Fruit fly (Drosophila melanogaster) whole organism, pupa: ENCODE results near the gene Ube3a.

Experiments
- CG10348 ChIP-seq: fragments of 200-800 bp; sonication (Bioruptor generic); IDR thresholded peaks from 2 replicates; pipeline ENCODE4 v1.3.6; 2022; ENCODE audit warnings: missing biosample characterization, missing genetic modification characterization
- CG12605 ChIP-seq: fragments of 200-800 bp; sonication (Bioruptor generic); IDR thresholded peaks from 2 replicates; pipeline ENCODE4 v1.3.6; 2022; ENCODE audit warnings: missing biosample characterization, missing genetic modification characterization
- CG13204 ChIP-seq: fragments of 200-800 bp; sonication (Bioruptor generic); optimal IDR thresholded peaks from 2 replicates; lab custom pipeline; 2018; ENCODE audit warnings: missing biosample characterization, mild to moderate bottlenecking, missing genetic modification characterization, moderate library complexity
- CG14655 ChIP-seq: fragments of 200-800 bp; sonication (Bioruptor generic); optimal IDR thresholded peaks from 3 replicates; lab custom pipeline; 2017; ENCODE audit warnings: mild to moderate bottlenecking, missing biosample characterization, missing genetic modification reagents, missing genetic modification characterization
- CG15710 ChIP-seq: fragments of 200-800 bp; sonication (Bioruptor generic); optimal IDR thresholded peaks from 2 replicates; lab custom pipeline; 2018; ENCODE audit warnings: missing biosample characterization, mild to moderate bottlenecking, missing genetic modification characterization, moderate library complexity
- CG17806 ChIP-seq: fragments of 200-800 bp; sonication (Bioruptor generic); optimal IDR thresholded peaks from 2 replicates; lab custom pipeline; 2018; ENCODE audit warnings: missing biosample characterization, mild to moderate bottlenecking, missing genetic modification characterization, moderate library complexity
- CG32121 ChIP-seq: fragments of 200-800 bp; sonication (Bioruptor generic); IDR thresholded peaks from 2 replicates; pipeline ENCODE4 v1.3.6; 2022; ENCODE audit warnings: missing biosample characterization, missing genetic modification characterization
- CG34367 ChIP-seq: fragments of 200-800 bp; sonication (Bioruptor generic); optimal IDR thresholded peaks from 2 replicates; lab custom pipeline; 2018; ENCODE audit warnings: missing biosample characterization, mild to moderate bottlenecking, missing genetic modification characterization
- CG4496 ChIP-seq: fragments of 200-800 bp; sonication (Bioruptor generic); IDR thresholded peaks from 3 replicates; pipeline ENCODE4 v1.3.6; 2022; ENCODE audit warnings: missing biosample characterization, missing genetic modification characterization
- CG8159 ChIP-seq: fragments of 200-800 bp; sonication (Bioruptor generic); optimal IDR thresholded peaks from 3 replicates; lab custom pipeline; 2018; ENCODE audit warnings: missing biosample characterization, mild to moderate bottlenecking, missing genetic modification characterization, moderate library complexity
- CG8301 ChIP-seq: fragments of 200-800 bp; sonication (Bioruptor generic); optimal IDR thresholded peaks from 2 replicates; lab custom pipeline; 2018; ENCODE audit warnings: missing biosample characterization, mild to moderate bottlenecking, missing genetic modification characterization
- CG9948 ChIP-seq: fragments of 200-800 bp; sonication (Bioruptor generic); optimal IDR thresholded peaks from 2 replicates; lab custom pipeline; 2018; ENCODE audit warnings: missing biosample characterization, mild to moderate bottlenecking, missing genetic modification characterization, moderate library complexity
- D1 ChIP-seq: fragments of 200-800 bp; sonication (Bioruptor generic); optimal IDR thresholded peaks from 2 replicates; lab custom pipeline; 2018; ENCODE audit warnings: missing biosample characterization, mild to moderate bottlenecking, missing genetic modification characterization, moderate library complexity
- EcR ChIP-seq: fragments of 200-800 bp; sonication (Bioruptor generic); optimal IDR thresholded peaks from 3 replicates; lab custom pipeline; 2019; ENCODE audit warnings: missing biosample characterization, missing genetic modification characterization, mild to moderate bottlenecking, moderate library complexity, missing genetic modification reagents
- Ets98B ChIP-seq: fragments of 200-800 bp; sonication (Bioruptor generic); IDR thresholded peaks from 2 replicates; pipeline ENCODE4 v1.3.6; 2022; ENCODE audit warnings: missing biosample characterization, missing genetic modification characterization
- Pif1A ChIP-seq: fragments of 200-800 bp; sonication (Bioruptor generic); optimal IDR thresholded peaks from 3 replicates; lab custom pipeline; 2016; ENCODE audit warnings: missing biosample characterization, missing genetic modification characterization
- Pif1B ChIP-seq: fragments of 200-800 bp; sonication (Bioruptor generic); optimal IDR thresholded peaks from 3 replicates; lab custom pipeline; 2016; ENCODE audit warnings: missing biosample characterization, missing genetic modification characterization
- Snoo ChIP-seq: fragments of 200-800 bp; sonication (Bioruptor generic); optimal IDR thresholded peaks from 3 replicates; lab custom pipeline; 2017; ENCODE audit warnings: missing biosample characterization, mild to moderate bottlenecking, missing genetic modification characterization, inconsistent platforms
- fd96Ca ChIP-seq: fragments of 200-800 bp; sonication (Bioruptor generic); IDR thresholded peaks from 3 replicates; pipeline ENCODE4 v1.3.6; 2022; ENCODE audit warnings: missing biosample characterization, missing genetic modification characterization
- gl ChIP-seq: fragments of 200-800 bp; sonication (Bioruptor generic); optimal IDR thresholded peaks from 2 replicates; lab custom pipeline; 2018; ENCODE audit warnings: missing biosample characterization, mild to moderate bottlenecking, missing genetic modification characterization
- rn ChIP-seq: fragments of 200-800 bp; sonication (Bioruptor generic); IDR thresholded peaks from 2 replicates; pipeline ENCODE4 v1.3.6; 2022; ENCODE audit warnings: missing biosample characterization, missing genetic modification characterization

The Ube3a gene

DNA sequence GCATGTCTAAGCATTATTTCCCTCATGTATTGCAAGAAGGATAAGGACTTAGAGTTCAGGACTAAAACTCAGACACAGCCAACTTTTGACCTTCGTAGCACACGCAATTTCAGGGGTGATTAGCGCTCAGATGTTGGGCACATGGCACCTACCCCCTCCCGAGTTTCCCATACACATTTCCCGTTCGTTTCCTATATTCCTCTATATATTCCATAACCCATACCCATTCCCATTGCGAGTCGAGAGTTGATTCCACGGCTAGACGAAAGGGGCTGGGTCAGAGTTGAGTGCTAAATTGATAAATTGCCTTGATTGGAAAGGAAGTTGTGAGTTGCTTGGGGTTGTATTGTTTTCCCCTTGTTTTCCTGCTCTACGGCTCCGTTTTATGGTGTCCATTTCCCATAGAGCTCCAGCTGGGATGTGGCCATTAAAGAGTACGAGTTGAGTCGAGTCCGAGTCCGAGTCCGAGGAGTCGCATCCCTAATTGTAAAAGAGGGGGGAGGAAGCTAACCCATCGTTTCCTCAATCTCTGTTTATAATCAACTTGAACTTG lies 33.7 kb upstream of the Ube3a start:
- TF ChIP-seq Snoo (tag; lab: Kevin White, UChicago) (no peak), rn (GFP tag; lab: Robert Waterston, UW) (no peak), CG4496 (GFP tag; lab: Robert Waterston, UW) (no peak), CG8159 (tag; lab: Kevin White, UChicago) (no peak), CG8301 (tag; lab: Kevin White, UChicago) (no peak), EcR (GFP tag; lab: Kevin White, UChicago) (no peak), CG14655 (GFP tag; lab: Kevin White, UChicago) (no peak), gl (no peak), Pif1B (GFP tag; lab: Kevin White, UChicago) (no peak), CG32121 (no peak), CG34367 (tag; lab: Kevin White, UChicago) (no peak), CG12605 (GFP tag; lab: Robert Waterston, UW) (no peak), D1 (tag; lab: Kevin White, UChicago) (no peak), CG9948 (tag; lab: Kevin White, UChicago) (no peak), CG13204 (no peak), fd96Ca (GFP tag; lab: Robert Waterston, UW) (no peak), CG17806 (tag; lab: Kevin White, UChicago) (no peak), CG10348 (GFP tag; lab: Robert Waterston, UW) (no peak)

DNA sequence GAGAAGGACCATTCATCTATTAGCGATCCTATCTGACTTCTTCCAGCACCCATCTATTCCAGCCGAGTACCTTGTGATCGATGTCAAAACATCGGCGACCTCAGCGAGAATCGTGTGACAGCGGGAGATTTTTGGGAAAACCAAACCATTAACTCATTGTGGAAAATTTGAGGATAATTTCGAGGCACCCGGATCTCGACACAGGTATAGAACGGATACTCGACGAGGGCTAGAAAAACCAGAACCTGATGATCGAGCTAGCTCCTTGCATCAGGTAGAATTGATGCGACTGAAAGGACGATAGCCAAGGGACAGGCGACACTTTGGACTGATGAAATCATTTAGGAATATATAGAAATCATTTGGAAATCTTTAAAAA lies 32.9 kb upstream of the Ube3a start:
- no peak for TF ChIP-seq CG8301 (tag; lab: Kevin White, UChicago)
- TF ChIP-seq CG8159 (tag; lab: Kevin White, UChicago), result no peak
- TF ChIP-seq CG34367 (tag; lab: Kevin White, UChicago), result no peak
- no peak for TF ChIP-seq gl
- no peak for TF ChIP-seq CG9948 (tag; lab: Kevin White, UChicago)
- TF ChIP-seq Pif1B (GFP tag; lab: Kevin White, UChicago), result no peak
- no peak for TF ChIP-seq CG15710 (tag; lab: Kevin White, UChicago)
- no peak for TF ChIP-seq CG32121
- no peak for TF ChIP-seq Pif1A (GFP tag; lab: Kevin White, UChicago)
- no peak for TF ChIP-seq CG10348 (GFP tag; lab: Robert Waterston, UW)
- no peak for TF ChIP-seq Snoo (tag; lab: Kevin White, UChicago)
- no peak for TF ChIP-seq D1 (tag; lab: Kevin White, UChicago)
- no peak for TF ChIP-seq CG4496 (GFP tag; lab: Robert Waterston, UW)
- TF ChIP-seq CG13204, result no peak
- TF ChIP-seq CG14655 (GFP tag; lab: Kevin White, UChicago), result no peak

DNA sequence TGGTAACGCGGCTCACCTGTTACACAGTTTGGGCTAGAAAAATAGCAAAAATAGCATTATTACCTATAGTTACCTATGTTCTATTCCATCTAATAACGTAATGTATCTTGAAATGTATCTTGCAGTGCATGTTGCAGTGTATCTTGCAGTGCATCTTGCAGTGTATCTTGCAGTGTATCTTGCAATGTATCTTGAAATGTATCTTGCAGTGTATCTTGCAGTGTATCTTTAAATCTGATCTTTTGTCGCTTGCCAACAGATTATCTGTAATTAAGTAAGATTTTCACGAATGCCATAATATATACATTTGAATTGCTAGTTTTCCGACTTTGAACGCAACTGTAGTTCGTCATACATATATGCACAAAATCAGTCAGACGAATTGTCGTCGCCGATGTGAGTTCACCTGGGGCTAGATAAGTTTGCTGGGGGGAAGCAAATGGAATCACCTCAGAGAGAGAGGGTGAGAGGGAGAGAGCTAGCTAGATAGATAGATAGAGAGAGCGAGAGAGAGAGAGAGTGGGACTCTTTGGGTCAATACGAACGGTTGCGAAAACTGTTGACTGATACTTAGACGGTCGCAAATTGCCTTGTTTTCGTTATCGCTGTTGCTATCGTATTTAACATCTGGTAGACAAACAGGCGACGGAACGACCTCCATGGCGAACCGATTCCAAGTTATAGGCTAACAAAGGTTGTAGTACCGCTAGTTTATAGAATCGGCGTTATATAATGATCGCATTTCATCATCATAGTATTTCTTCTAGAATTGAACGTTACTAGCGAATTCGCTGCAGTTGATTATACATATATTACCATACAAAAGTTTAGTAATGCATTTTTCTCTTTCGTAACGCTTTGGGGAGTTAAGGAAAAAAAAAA lies 32.3 kb upstream of the Ube3a start:
- TF ChIP-seq CG4496 (GFP tag; lab: Robert Waterston, UW) (peak; percentile 12; the same call in 1 of the 3 replicates), CG9948 (tag; lab: Kevin White, UChicago) (no peak), CG8159 (tag; lab: Kevin White, UChicago) (peak; percentile 42), Ets98B (GFP tag; lab: Robert Waterston, UW) (peak; percentile 59), CG14655 (GFP tag; lab: Kevin White, UChicago) (peak; percentile 50), CG34367 (tag; lab: Kevin White, UChicago) (no peak), CG15710 (tag; lab: Kevin White, UChicago) (no peak), Snoo (tag; lab: Kevin White, UChicago) (no peak), CG32121 (peak; percentile 51), fd96Ca (GFP tag; lab: Robert Waterston, UW) (peak; percentile 48; the same call in 2 of the 3 replicates)
- TF ChIP-seq, all 21 proteins: peak for 6

DNA sequence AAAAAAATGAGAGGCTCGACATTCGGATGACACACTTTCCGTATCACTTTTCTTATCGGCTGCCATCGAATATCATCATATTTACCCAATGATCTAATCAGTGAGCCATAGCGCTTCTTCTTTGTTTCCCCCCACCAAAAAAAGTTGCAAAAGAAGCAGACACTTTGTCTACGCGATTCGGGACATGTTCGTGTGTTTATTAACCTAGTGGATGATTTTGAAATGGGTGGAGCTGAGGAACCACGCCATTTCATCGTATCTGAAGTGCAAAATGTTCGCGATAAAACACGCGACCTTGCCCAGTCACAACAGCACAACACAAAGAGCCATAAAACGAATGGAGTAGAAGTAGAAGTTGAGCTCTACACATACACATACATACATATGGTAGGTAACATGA lies 31.6 kb upstream of the Ube3a start:
- TF ChIP-seq EcR (GFP tag; lab: Kevin White, UChicago) (peak; percentile 64), CG9948 (tag; lab: Kevin White, UChicago) (no peak), rn (GFP tag; lab: Robert Waterston, UW) (no peak)
- TF ChIP-seq, all 21 proteins: peak for 1

DNA sequence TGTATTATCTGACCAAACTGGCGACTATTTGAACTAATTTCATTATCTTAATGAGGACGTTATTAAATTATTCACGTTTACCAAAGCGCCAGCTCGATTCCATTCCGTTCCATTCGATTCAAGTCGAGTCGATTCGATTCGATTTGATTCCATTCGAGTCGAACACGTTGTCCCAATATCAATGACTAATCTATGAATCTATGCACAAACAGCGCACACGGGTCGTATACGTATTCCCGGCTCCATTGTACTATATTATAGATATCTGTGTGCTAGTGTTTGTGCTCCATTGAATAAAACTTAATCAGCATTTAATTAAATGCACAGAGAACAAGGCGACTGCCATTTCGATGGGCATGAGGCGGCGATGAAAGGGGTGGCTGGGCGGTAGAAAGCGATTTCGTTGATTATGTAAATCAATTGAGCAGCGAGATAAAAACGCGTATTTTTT lies 28.8 kb upstream of the Ube3a start:
- TF ChIP-seq CG10348 (GFP tag; lab: Robert Waterston, UW) (no peak), CG12605 (GFP tag; lab: Robert Waterston, UW) (no peak), CG14655 (GFP tag; lab: Kevin White, UChicago) (no peak), Snoo (tag; lab: Kevin White, UChicago) (no peak), Ets98B (GFP tag; lab: Robert Waterston, UW) (no peak), EcR (GFP tag; lab: Kevin White, UChicago) (no peak), CG17806 (tag; lab: Kevin White, UChicago) (no peak), CG9948 (tag; lab: Kevin White, UChicago) (no peak), fd96Ca (GFP tag; lab: Robert Waterston, UW) (no peak), D1 (tag; lab: Kevin White, UChicago) (no peak), CG15710 (tag; lab: Kevin White, UChicago) (no peak), gl (no peak), Pif1B (GFP tag; lab: Kevin White, UChicago) (no peak), CG4496 (GFP tag; lab: Robert Waterston, UW) (no peak; the same call in 2 of the 3 replicates), CG32121 (no peak), CG13204 (no peak), CG8159 (tag; lab: Kevin White, UChicago) (no peak), rn (GFP tag; lab: Robert Waterston, UW) (no peak)
